Worm (Caenorhabditis elegans) whole organism, L4 larva: ENCODE results near the gene otpl-5.
A peak's percentile ranks its signal among the peaks of the same experiment; 100 is the strongest.

Source experiments
- F44E2.7 ChIP-seq: fragments of 200-800 bp; sonication (Bioruptor generic); IDR thresholded peaks from 2 replicates; pipeline ENCODE4 v2.1.2; 2022; ENCODE audit warnings: missing genetic modification characterization, missing compliant biosample characterization
- Y75B8A.6 ChIP-seq: fragments of 200-800 bp; sonication (Bioruptor generic); IDR thresholded peaks from 2 replicates; pipeline ENCODE4 v1.3.6; 2022; ENCODE audit warnings: missing genetic modification reagents, missing genetic modification characterization, missing compliant biosample characterization
- aha-1 ChIP-seq: fragments of 150-350 bp; peaks from one replicate; lab custom pipeline; 2014; ENCODE audit warnings: missing biosample characterization, missing genetic modification characterization
- ama-1 ChIP-seq: fragments of 150-350 bp; optimal IDR thresholded peaks from 2 replicates; lab custom pipeline; 2014; ENCODE audit warnings: inconsistent platforms, mixed read lengths
- arid-1 ChIP-seq: fragments of 200-800 bp; sonication (Bioruptor generic); conservative IDR thresholded peaks from 2 replicates; pipeline ENCODE4 v1.3.6; 2022; ENCODE audit warnings: missing genetic modification reagents, missing genetic modification characterization, missing compliant biosample characterization
- attf-4 ChIP-seq: sonication (generic microtip); optimal IDR thresholded peaks from 3 replicates; lab custom pipeline; 2017; ENCODE audit warnings: missing biosample characterization, missing genetic modification characterization
- ctbp-1 ChIP-seq: fragments of 200-800 bp; sonication (Bioruptor generic); IDR thresholded peaks from 2 replicates; pipeline ENCODE4 v1.3.6; 2022; ENCODE audit warnings: missing genetic modification reagents, missing genetic modification characterization, missing compliant biosample characterization
- daf-12 ChIP-seq: fragments of 150-350 bp; optimal IDR thresholded peaks from 2 replicates; lab custom pipeline; 2014; ENCODE audit warnings: missing biosample characterization, missing genetic modification reagents, missing genetic modification characterization
- dmd-6 ChIP-seq: fragments of 200-800 bp; sonication (Bioruptor generic); IDR thresholded peaks from 2 replicates; pipeline ENCODE4 v1.3.6; 2022; ENCODE audit warnings: missing genetic modification reagents, missing genetic modification characterization, missing compliant biosample characterization
- dpl-1 ChIP-seq: fragments of 150-350 bp; optimal IDR thresholded peaks from 2 replicates; lab custom pipeline; 2014; ENCODE audit warnings: missing biosample characterization, missing genetic modification reagents, missing genetic modification characterization
- dve-1 ChIP-seq: sonication (generic microtip); optimal IDR thresholded peaks from 2 replicates; lab custom pipeline; 2017; ENCODE audit warnings: antibody characterized with exemption, mild to moderate bottlenecking, missing genetic modification characterization, missing compliant biosample characterization; ENCODE audit not compliant: insufficient read depth
- gei-8 ChIP-seq: fragments of 200-800 bp; sonication (Bioruptor generic); optimal IDR thresholded peaks from 2 replicates; lab custom pipeline; 2018; ENCODE audit warnings: mild to moderate bottlenecking, missing genetic modification characterization, missing compliant biosample characterization
- lin-38 ChIP-seq: fragments of 200-800 bp; sonication (Bioruptor generic); IDR thresholded peaks from 2 replicates; pipeline ENCODE4 v1.3.6; 2022; ENCODE audit warnings: missing genetic modification reagents, missing genetic modification characterization, missing compliant biosample characterization
- lir-3 ChIP-seq: sonication (generic microtip); optimal IDR thresholded peaks from 2 replicates; lab custom pipeline; 2016; ENCODE audit warnings: mild to moderate bottlenecking, missing genetic modification characterization, missing compliant biosample characterization
- mep-1 ChIP-seq: fragments of 150-350 bp; sonication (generic microtip); optimal IDR thresholded peaks from 3 replicates; lab custom pipeline; 2014; ENCODE audit warnings: missing biosample characterization, missing genetic modification characterization
- nhr-10 ChIP-seq: fragments of 150-350 bp; optimal IDR thresholded peaks from 2 replicates; lab custom pipeline; 2014; ENCODE audit warnings: missing biosample characterization, missing genetic modification characterization
- nhr-11 ChIP-seq: fragments of 150-350 bp; optimal IDR thresholded peaks from 2 replicates; lab custom pipeline; 2014; ENCODE audit warnings: missing biosample characterization, missing genetic modification characterization
- nhr-237 ChIP-seq: sonication (generic microtip); optimal IDR thresholded peaks from 2 replicates; lab custom pipeline; 2017; ENCODE audit warnings: missing biosample characterization, missing genetic modification characterization
- nhr-48 ChIP-seq: sonication (generic microtip); optimal IDR thresholded peaks from 2 replicates; lab custom pipeline; 2016; ENCODE audit warnings: mild to moderate bottlenecking, missing genetic modification characterization, missing compliant biosample characterization
- nhr-6 ChIP-seq: fragments of 150-350 bp; optimal IDR thresholded peaks from 2 replicates; lab custom pipeline; 2014; ENCODE audit warnings: missing biosample characterization, missing genetic modification characterization
- nhr-76 ChIP-seq: fragments of 150-350 bp; optimal IDR thresholded peaks from 2 replicates; lab custom pipeline; 2014; ENCODE audit warnings: missing biosample characterization, missing genetic modification characterization
- pha-4 ChIP-seq, 2 experiments: fragments of 150-350 bp in 1 of 2; fragments of 200-800 bp in 1 of 2; sonication (Bioruptor generic) in 1 of 2; IDR thresholded peaks in 1 of 2; optimal IDR thresholded peaks in 1 of 2; 2 replicates each; pipeline versions ENCODE4 v1.3.6 to Lab custom; 2014 to 2022; ENCODE audit warnings: missing genetic modification characterization in 2 of 2, missing genetic modification reagents in 2 of 2, missing biosample characterization in 1 of 2, missing compliant biosample characterization in 1 of 2
- saeg-2 ChIP-seq: fragments of 200-800 bp; sonication (Bioruptor generic); IDR thresholded peaks from 2 replicates; pipeline ENCODE4 v1.3.6; 2022; ENCODE audit warnings: missing genetic modification reagents, missing genetic modification characterization, missing compliant biosample characterization
- set-16 ChIP-seq: fragments of 200-800 bp; sonication (Bioruptor generic); IDR thresholded peaks from 2 replicates; pipeline ENCODE4 v1.3.6; 2022; ENCODE audit warnings: missing genetic modification reagents, missing genetic modification characterization, missing compliant biosample characterization
- snpc-1.2 ChIP-seq: fragments of 200-800 bp; sonication (Bioruptor generic); IDR thresholded peaks from 2 replicates; pipeline ENCODE4 v1.3.6; 2022; ENCODE audit warnings: missing genetic modification reagents, missing genetic modification characterization, missing compliant biosample characterization
- tag-97 ChIP-seq: fragments of 200-800 bp; sonication (Bioruptor generic); IDR thresholded peaks from 2 replicates; pipeline ENCODE4 v1.3.6; 2022; ENCODE audit warnings: missing genetic modification characterization, missing compliant biosample characterization
- tra-1 ChIP-seq: fragments of 200-800 bp; sonication (Bioruptor generic); IDR thresholded peaks from 2 replicates; pipeline ENCODE4 v1.3.6; 2022; ENCODE audit warnings: missing genetic modification reagents, missing genetic modification characterization, missing compliant biosample characterization
- zag-1 ChIP-seq: fragments of 150-350 bp; optimal IDR thresholded peaks from 2 replicates; lab custom pipeline; 2014; ENCODE audit warnings: missing biosample characterization, missing genetic modification characterization
- zip-11 ChIP-seq: fragments of 200-800 bp; sonication (Bioruptor generic); IDR thresholded peaks from 2 replicates; pipeline ENCODE4 v1.3.6; 2022; ENCODE audit warnings: missing genetic modification characterization, missing compliant biosample characterization

otpl-5 gene

ce11 chrV:8537031-8537430 lies 7.7 kb downstream of the otpl-5 start, which contains the start of gene otpl-4:
Gene otpl-4 (plus strand): TSS chrV:8537331.
- no peak for TF ChIP-seq attf-4 (tag; lab: Kevin White, UChicago)
- TF ChIP-seq tra-1 (GFP tag; lab: Robert Waterston, UW) = no peak
- no peak for TF ChIP-seq saeg-2
- TF ChIP-seq ctbp-1 = no peak
- no peak for TF ChIP-seq zag-1 (tag; lab: Kevin White, UChicago)
- TF ChIP-seq dpl-1 = no peak
- no peak for TF ChIP-seq ama-1 (lab: Kevin White, UChicago)
- no peak for TF ChIP-seq snpc-1.2 (GFP tag; lab: Robert Waterston, UW)
- no peak for TF ChIP-seq F44E2.7 (GFP tag; lab: Robert Waterston, UW)
- no peak for TF ChIP-seq Y75B8A.6 (GFP tag; lab: Robert Waterston, UW)

- no peak for TF ChIP-seq nhr-76
- TF ChIP-seq set-16 (GFP tag; lab: Robert Waterston, UW) = peak; percentile 90
Measured at ce11 chrV:8545531-8546224, 16.4 kb downstream of the otpl-5 start, which contains the start of the genes slc-17.8 and asns-1. Gene slc-17.8 (minus strand): TSS chrV:8545581. Gene asns-1 (plus strand): TSS chrV:8546174.

- TF ChIP-seq nhr-10 (tag; lab: Kevin White, UChicago) (no peak), daf-12 (tag; lab: Kevin White, UChicago) (no peak), dmd-6 (GFP tag; lab: Robert Waterston, UW) (0 out of 2 replicates have a peak, but pooled peaks have one; percentile 13), gei-8 (GFP tag; lab: Kevin White, UChicago) (no peak)
- TF ChIP-seq, all 104 proteins: peak for 1
Measured at ce11 chrV:8548989-8549388, 19.7 kb downstream of the otpl-5 start, which contains the start of gene stdh-4. Gene stdh-4 (plus strand): TSS chrV:8549289.

ce11 chrV:8552460-8552859 lies 23.1 kb downstream of the otpl-5 start, which contains the start of gene acr-15:
Gene acr-15 (plus strand): TSS chrV:8552695.
- peak; percentile 14 for TF ChIP-seq nhr-11
- TF ChIP-seq nhr-48 (tag; lab: Kevin White, UChicago) = no peak
- no peak for TF ChIP-seq tra-1 (GFP tag; lab: Robert Waterston, UW)
- no peak for TF ChIP-seq dve-1
- no peak for TF ChIP-seq nhr-10 (tag; lab: Kevin White, UChicago)

ce11 chrV:8555955-8556354 lies 26.6 kb downstream of the otpl-5 start:
- no peak for TF ChIP-seq pha-4 (GFP tag; IDR thresholded peaks at IDR 0.05; lab: Robert Waterston, UW)
- TF ChIP-seq pha-4 (tag; optimal IDR thresholded peaks at IDR 0.05; lab: Kevin White, UChicago) = no peak
- no peak for TF ChIP-seq set-16 (GFP tag; lab: Robert Waterston, UW)
- TF ChIP-seq nhr-10 (tag; lab: Kevin White, UChicago) = no peak
- no peak for TF ChIP-seq tag-97
- no peak for TF ChIP-seq lir-3 (tag; lab: Kevin White, UChicago)
- TF ChIP-seq, all 104 proteins: peak for 0

- TF ChIP-seq nhr-237 (tag; lab: Kevin White, UChicago) (no peak), zip-11 (GFP tag; lab: Robert Waterston, UW) (no peak), nhr-6 (tag; lab: Kevin White, UChicago) (no peak), arid-1 (GFP tag; lab: Robert Waterston, UW) (no peak), daf-12 (tag; lab: Kevin White, UChicago) (no peak), aha-1 (tag; lab: Kevin White, UChicago) (no peak), ctbp-1 (no peak), nhr-48 (tag; lab: Kevin White, UChicago) (no peak), lin-38 (GFP tag; lab: Robert Waterston, UW) (no peak), mep-1 (tag; lab: Kevin White, UChicago) (no peak)
Measured at ce11 chrV:8560916-8561315, 31.6 kb downstream of the otpl-5 start, which contains the start of gene acr-16. Gene acr-16 (plus strand): TSS chrV:8561216.
